Worm (Caenorhabditis elegans): ENCODE data around the gene Y46G5A.29.

The Y46G5A.29 gene

DNA sequence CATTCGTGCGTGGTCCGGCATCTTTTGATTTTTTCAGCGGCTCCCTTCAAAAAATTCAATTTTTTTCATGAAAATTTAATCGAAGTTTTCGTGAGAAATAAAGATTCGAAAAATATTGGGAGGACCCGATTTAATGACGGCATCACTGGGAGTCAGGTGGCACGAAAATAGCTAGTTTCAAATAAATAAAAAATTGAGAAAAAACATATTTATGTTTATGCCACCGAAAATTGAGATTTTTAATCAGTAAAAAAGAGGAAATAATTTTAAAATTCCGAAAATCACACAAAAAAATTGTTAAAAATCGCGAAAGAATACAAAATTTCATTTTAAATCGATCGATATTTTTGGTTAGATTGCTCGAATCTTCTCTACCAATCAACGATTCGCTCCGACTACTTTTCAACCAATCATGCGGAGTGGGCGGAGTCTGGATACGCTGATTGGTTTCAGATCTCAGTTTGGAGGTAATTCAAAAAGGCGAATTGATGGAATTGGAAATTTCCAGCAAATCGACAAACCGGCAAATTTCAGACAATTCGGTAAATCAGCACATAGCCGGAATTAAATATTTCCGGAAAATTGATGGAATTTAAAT, 22.2 kb downstream of the Y46G5A.29 start, which contains the start of gene gsy-1:
TSS of gene gsy-1 (minus strand) at position 51 of the 598 bp plus-strand sequence.
- peak; percentile 67 for TF ChIP-seq nfya-1 (tag; optimal IDR thresholded peaks at IDR 0.05)
- no peak for TF ChIP-seq nhr-11 (tag; optimal IDR thresholded peaks at IDR 0.05)

DNA sequence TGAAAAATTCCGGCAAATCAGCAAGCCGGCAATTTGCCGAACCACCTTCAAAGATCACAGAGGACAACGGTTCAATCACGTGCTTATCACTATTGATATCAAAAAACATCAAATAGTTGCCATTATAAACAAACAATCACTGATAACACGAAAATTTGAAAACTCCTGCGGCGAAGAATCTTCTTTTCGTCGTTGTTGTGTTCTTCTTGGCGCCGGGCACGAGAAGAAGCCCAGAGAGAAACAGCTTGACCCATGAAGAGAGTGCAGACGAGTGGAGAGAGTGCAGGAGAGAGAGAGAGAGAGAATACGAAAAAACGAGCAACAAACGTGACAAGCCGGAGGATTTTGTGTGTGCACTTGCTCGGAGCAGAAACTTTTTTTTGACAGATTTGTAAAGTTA, 22.7 kb downstream of the Y46G5A.29 start:
- no peak for TF ChIP-seq dmd-4 (tag; optimal IDR thresholded peaks at IDR 0.05; ENCODE audit: borderline replicate concordance)
- TF ChIP-seq sox-2 (GFP tag; IDR thresholded peaks at IDR 0.05), result no peak
- TF ChIP-seq pag-3 (tag; optimal IDR thresholded peaks at IDR 0.05; ENCODE audit: borderline replicate concordance), result no peak
- peak; percentile 36 for TF ChIP-seq elt-2 (tag; optimal IDR thresholded peaks at IDR 0.05)
- peak; percentile 37 for TF ChIP-seq ceh-18 (tag; optimal IDR thresholded peaks at IDR 0.05)
- peak; percentile 21 for TF ChIP-seq hlh-30 (tag; optimal IDR thresholded peaks at IDR 0.05; ENCODE audit: insufficient read depth)

DNA sequence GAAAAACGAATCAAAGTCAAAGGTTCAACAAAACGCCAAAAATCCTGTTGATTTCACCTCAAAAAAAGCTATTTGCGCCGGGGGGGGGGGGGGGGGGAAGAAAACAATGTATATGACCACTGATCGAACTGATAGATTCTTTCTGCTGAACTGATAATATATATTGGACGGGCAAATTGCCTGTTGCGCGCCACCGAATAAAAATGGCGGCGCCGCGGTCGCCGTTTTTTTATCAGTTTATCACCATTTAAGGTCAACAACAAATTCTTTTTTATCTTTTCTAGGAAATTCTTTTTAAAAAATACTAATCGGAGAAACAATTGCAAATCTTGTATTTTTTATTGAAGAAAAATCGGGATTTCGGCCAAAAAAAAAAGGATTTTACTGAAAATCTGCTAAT, 23.8 kb downstream of the Y46G5A.29 start:
- TF ChIP-seq nhr-232 (tag; optimal IDR thresholded peaks at IDR 0.05) (no peak), ceh-2 (tag; optimal IDR thresholded peaks at IDR 0.05) (no peak), pag-3 (tag; optimal IDR thresholded peaks at IDR 0.05; ENCODE audit: borderline replicate concordance) (no peak)

DNA sequence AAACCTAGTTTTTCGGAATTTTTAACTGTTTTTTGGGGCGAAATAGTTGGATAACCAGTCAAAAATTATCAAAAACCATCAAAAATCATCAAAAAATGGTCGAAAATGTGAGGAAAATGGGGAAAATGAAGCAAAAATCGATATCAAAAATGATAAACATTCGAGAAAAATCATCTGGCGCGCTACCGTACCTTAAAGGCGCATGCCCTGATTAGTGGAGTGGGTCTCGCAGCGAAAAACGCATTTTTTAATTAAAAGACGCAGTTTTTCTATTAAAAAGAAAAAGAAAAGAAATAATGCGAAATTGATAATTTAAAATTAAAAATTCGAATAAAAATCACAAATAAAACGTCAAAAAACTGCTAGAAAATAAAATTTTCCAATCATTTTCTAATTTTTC, 24.4 kb downstream of the Y46G5A.29 start, which contains the start of gene F35C5.1:
TSS of gene F35C5.1 (plus strand) at position 399 of the 400 bp plus-strand sequence.
- no peak for TF ChIP-seq tbx-2 (tag; optimal IDR thresholded peaks at IDR 0.05)
- TF ChIP-seq sox-4 (tag; optimal IDR thresholded peaks at IDR 0.05), result no peak
- TF ChIP-seq ceh-6 (GFP tag; optimal IDR thresholded peaks at IDR 0.05), result no peak
- no peak for TF ChIP-seq ahr-1 (tag; optimal IDR thresholded peaks at IDR 0.05)
- TF ChIP-seq ceh-34 (tag; optimal IDR thresholded peaks at IDR 0.05), result no peak
- no peak for TF ChIP-seq T23F11.4 (GFP tag; optimal IDR thresholded peaks at IDR 0.05)
- TF ChIP-seq npax-4 (tag; optimal IDR thresholded peaks at IDR 0.05), result no peak
- TF ChIP-seq K02D7.2 (tag; optimal IDR thresholded peaks at IDR 0.05), result no peak
- TF ChIP-seq madf-2 (tag; optimal IDR thresholded peaks at IDR 0.05), result no peak
- no peak for TF ChIP-seq unc-3 (GFP tag; conservative IDR thresholded peaks at IDR 0.05)
- no peak for TF ChIP-seq unc-3 (tag; optimal IDR thresholded peaks at IDR 0.05)
- no peak for TF ChIP-seq pax-1 (tag; optimal IDR thresholded peaks at IDR 0.05)

DNA sequence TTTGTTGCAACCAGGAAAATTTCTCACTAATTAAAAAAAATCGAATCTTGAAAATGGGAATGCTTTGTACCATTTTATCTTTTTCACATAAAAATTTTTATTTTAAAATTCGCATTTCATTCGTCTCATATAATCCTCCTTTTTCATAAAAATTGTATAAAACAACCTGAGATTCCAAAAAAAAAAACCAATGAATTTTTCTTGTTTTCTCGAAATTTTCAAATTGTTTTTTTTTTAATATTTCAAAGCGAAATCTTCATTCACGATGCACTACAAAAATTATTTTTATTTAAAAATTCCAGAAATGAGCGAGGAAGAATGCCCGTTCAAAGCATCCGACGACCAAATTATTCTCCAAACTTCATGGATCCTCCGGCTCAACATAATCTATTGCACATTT, 29.0 kb downstream of the Y46G5A.29 start, which contains the start of gene sra-14:
TSS of gene sra-14 (plus strand) at position 301 of the 400 bp plus-strand sequence.
- TF ChIP-seq ceh-19 (GFP tag; optimal IDR thresholded peaks at IDR 0.05), result no peak
- no peak for TF ChIP-seq dve-1 (tag; optimal IDR thresholded peaks at IDR 0.05)
- no peak for TF ChIP-seq hlh-6 (tag; optimal IDR thresholded peaks at IDR 0.05)
- no peak for TF ChIP-seq tbx-2 (tag; optimal IDR thresholded peaks at IDR 0.05)
- TF ChIP-seq elt-2 (tag; optimal IDR thresholded peaks at IDR 0.05), result no peak

DNA sequence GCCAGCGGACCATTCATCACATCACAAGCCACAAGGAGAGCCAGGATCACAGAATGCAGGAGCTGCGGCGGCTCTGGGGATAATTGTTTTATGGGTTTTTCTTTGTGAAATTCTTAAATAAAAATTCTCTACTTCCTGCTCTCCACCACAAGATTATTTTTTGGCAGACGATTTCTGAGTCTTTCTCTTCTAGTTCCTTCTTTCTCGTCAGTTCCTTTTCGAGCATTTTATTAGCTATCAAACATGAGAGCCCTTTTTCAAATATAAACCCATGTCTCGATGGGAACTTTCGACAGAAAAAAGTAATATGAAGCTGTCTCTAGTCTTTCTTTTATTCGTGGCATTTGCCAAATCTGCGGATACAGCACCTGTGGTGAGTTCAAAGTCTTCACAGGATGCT, 32.5 kb downstream of the Y46G5A.29 start, which contains the start of gene F35C5.3:
TSS of gene F35C5.3 (plus strand) at position 301 of the 400 bp plus-strand sequence.
- no peak for TF ChIP-seq T23F11.4 (GFP tag; optimal IDR thresholded peaks at IDR 0.05)
- no peak for TF ChIP-seq K09A11.1 (tag; optimal IDR thresholded peaks at IDR 0.05; ENCODE audit: insufficient read depth)
- no peak for TF ChIP-seq nfya-1 (tag; optimal IDR thresholded peaks at IDR 0.05)
- no peak for TF ChIP-seq syd-9 (tag; optimal IDR thresholded peaks at IDR 0.05)
- TF ChIP-seq sox-4 (tag; optimal IDR thresholded peaks at IDR 0.05), result no peak
- TF ChIP-seq npax-4 (tag; optimal IDR thresholded peaks at IDR 0.05), result no peak
- no peak for TF ChIP-seq fkh-6 (tag; optimal IDR thresholded peaks at IDR 0.05)
- TF ChIP-seq che-1 (tag; optimal IDR thresholded peaks at IDR 0.05), result no peak
- TF ChIP-seq dve-1 (tag; optimal IDR thresholded peaks at IDR 0.05), result no peak
- no peak for TF ChIP-seq rnt-1 (tag; optimal IDR thresholded peaks at IDR 0.05)
- TF ChIP-seq ztf-16 (tag; optimal IDR thresholded peaks at IDR 0.05), result no peak

Data from whole organism, late embryonic.